Worm (Caenorhabditis elegans) whole organism, L2 larva: ENCODE data around the gene fbxb-115.

Experiments used
- C34F6.9 ChIP-seq: fragments of 150-350 bp; optimal IDR thresholded peaks from 2 replicates; lab custom pipeline; 2014; ENCODE audit warnings: missing biosample characterization, missing genetic modification characterization
- F13H6.1 ChIP-seq: sonication (generic microtip); optimal IDR thresholded peaks from 2 replicates; lab custom pipeline; 2016; ENCODE audit warnings: missing genetic modification characterization, missing compliant biosample characterization
- Y55F3AM.14 ChIP-seq: fragments of 200-800 bp; sonication (Bioruptor generic); optimal IDR thresholded peaks from 2 replicates; lab custom pipeline; 2018; ENCODE audit warnings: mild to moderate bottlenecking, missing genetic modification characterization, missing compliant biosample characterization
- ZK546.5 ChIP-seq: sonication (generic microtip); optimal IDR thresholded peaks from 2 replicates; lab custom pipeline; 2017; ENCODE audit warnings: missing biosample characterization, missing genetic modification characterization
- alr-1 ChIP-seq: fragments of 150-350 bp; optimal IDR thresholded peaks from 2 replicates; lab custom pipeline; 2014; ENCODE audit warnings: missing biosample characterization, missing genetic modification characterization
- ama-1 ChIP-seq: fragments of 150-350 bp; optimal IDR thresholded peaks from 2 replicates; lab custom pipeline; 2018; ENCODE audit warnings: inconsistent platforms
- blmp-1 ChIP-seq: sonication (generic microtip); optimal IDR thresholded peaks from 2 replicates; lab custom pipeline; 2017; ENCODE audit warnings: missing genetic modification characterization, mild to moderate bottlenecking, missing compliant biosample characterization, antibody characterized with exemption, moderate library complexity; ENCODE audit not compliant: insufficient read depth
- ceh-16 ChIP-seq: fragments of 150-350 bp; optimal IDR thresholded peaks from 2 replicates; lab custom pipeline; 2014; ENCODE audit warnings: missing biosample characterization, missing genetic modification characterization
- ceh-82 ChIP-seq: fragments of 150-350 bp; optimal IDR thresholded peaks from 2 replicates; lab custom pipeline; 2014; ENCODE audit warnings: missing biosample characterization, missing genetic modification characterization
- elt-1 ChIP-seq: fragments of 150-350 bp; optimal IDR thresholded peaks from 2 replicates; lab custom pipeline; 2014; ENCODE audit warnings: missing biosample characterization, missing genetic modification characterization
- elt-3 ChIP-seq: sonication (generic microtip); optimal IDR thresholded peaks from 2 replicates; lab custom pipeline; 2017; ENCODE audit warnings: missing biosample characterization, missing genetic modification characterization
- lin-11 ChIP-seq: fragments of 150-350 bp; sonication (generic microtip); optimal IDR thresholded peaks from 2 replicates; lab custom pipeline; 2014; ENCODE audit warnings: missing biosample characterization, missing genetic modification characterization, inconsistent platforms, mixed read lengths
- lin-13 ChIP-seq: fragments of 150-350 bp; optimal IDR thresholded peaks from 2 replicates; lab custom pipeline; 2014; ENCODE audit warnings: missing biosample characterization, missing genetic modification reagents, missing genetic modification characterization
- lsy-2 ChIP-seq, 2 experiments: fragments of 150-350 bp in 1 of 2; sonication (generic microtip) in 1 of 2; optimal IDR thresholded peaks; 2 replicates each; lab custom pipeline; 2014 to 2017; ENCODE audit warnings: missing biosample characterization in 2 of 2, missing genetic modification characterization in 2 of 2
- mab-5 ChIP-seq: fragments of 150-350 bp; optimal IDR thresholded peaks from 2 replicates; lab custom pipeline; 2014; ENCODE audit warnings: missing biosample characterization, missing genetic modification characterization
- mbf-1 ChIP-seq: sonication (generic microtip); optimal IDR thresholded peaks from 2 replicates; lab custom pipeline; 2017; ENCODE audit warnings: missing biosample characterization, missing genetic modification characterization
- mdl-1 ChIP-seq, 2 experiments: fragments of 150-350 bp in 1 of 2; sonication (generic microtip) in 1 of 2; optimal IDR thresholded peaks; 2 replicates each; lab custom pipeline; 2017; ENCODE audit warnings: missing biosample characterization in 2 of 2, missing genetic modification characterization in 2 of 2
- nhr-10 ChIP-seq: sonication (generic microtip); optimal IDR thresholded peaks from 2 replicates; lab custom pipeline; 2017; ENCODE audit warnings: missing biosample characterization, missing genetic modification characterization
- nhr-11 ChIP-seq: fragments of 150-350 bp; optimal IDR thresholded peaks from 2 replicates; lab custom pipeline; 2014; ENCODE audit warnings: missing biosample characterization, missing genetic modification characterization
- nhr-12 ChIP-seq: fragments of 150-350 bp; optimal IDR thresholded peaks from 2 replicates; lab custom pipeline; 2014; ENCODE audit warnings: missing biosample characterization, missing genetic modification characterization
- nhr-129 ChIP-seq: fragments of 150-350 bp; optimal IDR thresholded peaks from 2 replicates; lab custom pipeline; 2014; ENCODE audit warnings: missing biosample characterization, missing genetic modification characterization
- nhr-21 ChIP-seq: fragments of 150-350 bp; optimal IDR thresholded peaks from 2 replicates; lab custom pipeline; 2014; ENCODE audit warnings: missing biosample characterization, missing genetic modification characterization
- nhr-23 ChIP-seq: fragments of 150-350 bp; optimal IDR thresholded peaks from 2 replicates; lab custom pipeline; 2014; ENCODE audit warnings: missing biosample characterization, missing genetic modification reagents, missing genetic modification characterization
- nhr-237 ChIP-seq: fragments of 150-350 bp; optimal IDR thresholded peaks from 2 replicates; lab custom pipeline; 2014; ENCODE audit warnings: missing biosample characterization, missing genetic modification characterization
- nhr-25 ChIP-seq: fragments of 150-350 bp; sonication (generic microtip); optimal IDR thresholded peaks from 3 replicates; lab custom pipeline; 2014; ENCODE audit warnings: missing biosample characterization, missing genetic modification characterization
- nhr-6 ChIP-seq: fragments of 150-350 bp; optimal IDR thresholded peaks from 2 replicates; lab custom pipeline; 2014; ENCODE audit warnings: missing biosample characterization, missing genetic modification characterization
- peb-1 ChIP-seq: fragments of 150-350 bp; optimal IDR thresholded peaks from 2 replicates; lab custom pipeline; 2014; ENCODE audit warnings: missing biosample characterization, missing genetic modification characterization
- sem-4 ChIP-seq: fragments of 150-350 bp; optimal IDR thresholded peaks from 2 replicates; lab custom pipeline; 2014; ENCODE audit warnings: missing biosample characterization, missing genetic modification reagents, missing genetic modification characterization
- skn-1 ChIP-seq: sonication (generic microtip); optimal IDR thresholded peaks from 2 replicates; lab custom pipeline; 2017; ENCODE audit warnings: missing biosample characterization, missing genetic modification characterization
- sma-3 ChIP-seq: sonication (generic microtip); optimal IDR thresholded peaks from 2 replicates; lab custom pipeline; 2016; ENCODE audit warnings: missing genetic modification reagents, missing genetic modification characterization, missing compliant biosample characterization
- sma-9 ChIP-seq, 2 experiments: fragments of 150-350 bp in 1 of 2; sonication (generic microtip) in 1 of 2; optimal IDR thresholded peaks; 2 replicates each; lab custom pipeline; 2014 to 2016; ENCODE audit warnings: missing genetic modification characterization in 2 of 2, mild to moderate bottlenecking in 1 of 2, missing biosample characterization in 1 of 2, missing compliant biosample characterization in 1 of 2, missing genetic modification reagents in 1 of 2, moderate library complexity in 1 of 2
- snpc-4 ChIP-seq: fragments of 150-350 bp; optimal IDR thresholded peaks from 2 replicates; lab custom pipeline; 2014; ENCODE audit warnings: missing biosample characterization, missing genetic modification characterization
- zag-1 ChIP-seq: fragments of 150-350 bp; optimal IDR thresholded peaks from 2 replicates; lab custom pipeline; 2014; ENCODE audit warnings: missing biosample characterization, missing genetic modification characterization
- ztf-1 ChIP-seq: fragments of 200-800 bp; sonication (Bioruptor generic); conservative IDR thresholded peaks from 2 replicates; pipeline ENCODE4 v1.3.6; 2022; ENCODE audit warnings: missing genetic modification characterization, missing compliant biosample characterization
- ztf-11 ChIP-seq: sonication (generic microtip); optimal IDR thresholded peaks from 2 replicates; lab custom pipeline; 2017; ENCODE audit warnings: missing biosample characterization, missing genetic modification characterization

fbxb-115 gene

ce11 chrV:19240129-19240528 is at the start of gene fbxb-115, which contains the start of gene fbxb-1:
Gene fbxb-115, minus strand, starts transcription at chrV:19240229.
Gene fbxb-1, plus strand, starts transcription at chrV:19240354.
- TF ChIP-seq sem-4 (no peak), snpc-4 (tag; lab: Kevin White, UChicago) (no peak), nhr-129 (tag; lab: Kevin White, UChicago) (no peak), ztf-1 (no peak), nhr-21 (tag; lab: Kevin White, UChicago) (no peak), lin-11 (tag; lab: Kevin White, UChicago) (no peak), nhr-12 (tag; lab: Kevin White, UChicago) (no peak), F13H6.1 (tag; lab: Kevin White, UChicago) (no peak), peb-1 (tag; lab: Kevin White, UChicago) (no peak), sma-3 (GFP tag; lab: Kevin White, UChicago) (no peak), elt-3 (tag; lab: Kevin White, UChicago) (no peak), elt-1 (no peak), ceh-16 (tag; lab: Kevin White, UChicago) (no peak), lin-13 (GFP tag; lab: Kevin White, UChicago) (no peak), nhr-25 (tag; lab: Kevin White, UChicago) (no peak), mab-5 (tag; lab: Kevin White, UChicago) (no peak), nhr-237 (tag; lab: Kevin White, UChicago) (no peak)

- TF ChIP-seq mdl-1 (tag; optimal IDR thresholded peaks at IDR 0.05; lab: Kevin White, UChicago) (no peak), blmp-1 (tag; lab: Kevin White, UChicago) (no peak), Y55F3AM.14 (GFP tag; lab: Kevin White, UChicago) (no peak), elt-3 (tag; lab: Kevin White, UChicago) (no peak), ceh-16 (tag; lab: Kevin White, UChicago) (no peak), nhr-12 (tag; lab: Kevin White, UChicago) (no peak), C34F6.9 (tag; lab: Kevin White, UChicago) (no peak), nhr-129 (tag; lab: Kevin White, UChicago) (no peak), skn-1 (tag; lab: Kevin White, UChicago) (no peak), F13H6.1 (tag; lab: Kevin White, UChicago) (no peak), nhr-237 (tag; lab: Kevin White, UChicago) (no peak), ZK546.5 (tag; lab: Kevin White, UChicago) (no peak), nhr-10 (tag; lab: Kevin White, UChicago) (no peak), sma-9 (GFP tag; optimal IDR thresholded peaks at IDR 0.05; lab: Kevin White, UChicago) (no peak), sma-9 (tag; optimal IDR thresholded peaks at IDR 0.05; lab: Kevin White, UChicago) (no peak)
Observed at ce11 chrV:19288073-19288805, 48.2 kb upstream of the fbxb-115 start, which contains the start of the genes F55C9.3 and fbxb-57. Gene F55C9.3, minus strand, starts transcription at chrV:19288173. Gene fbxb-57, plus strand, starts transcription at chrV:19288755.

ce11 chrV:19285921-19286320 is 45.9 kb upstream of the fbxb-115 start:
- TF ChIP-seq nhr-21 (tag; lab: Kevin White, UChicago) (no peak), mbf-1 (tag; lab: Kevin White, UChicago) (no peak), elt-1 (no peak), sem-4 (no peak), nhr-237 (tag; lab: Kevin White, UChicago) (no peak)

- TF ChIP-seq lsy-2 (tag; optimal IDR thresholded peaks at IDR 0.05; lab: Kevin White, UChicago): no peak
- no peak for TF ChIP-seq ceh-16 (tag; lab: Kevin White, UChicago)
- TF ChIP-seq lin-13 (GFP tag; lab: Kevin White, UChicago): no peak
- no peak for TF ChIP-seq peb-1 (tag; lab: Kevin White, UChicago)
- TF ChIP-seq sem-4: no peak
- no peak for TF ChIP-seq F13H6.1 (tag; lab: Kevin White, UChicago)
- no peak for TF ChIP-seq nhr-6 (tag; lab: Kevin White, UChicago)
- TF ChIP-seq ama-1 (lab: Kevin White, UChicago): no peak
- TF ChIP-seq ztf-11 (tag; lab: Kevin White, UChicago): no peak
- no peak for TF ChIP-seq zag-1 (tag; lab: Kevin White, UChicago)
- TF ChIP-seq nhr-11 (tag; lab: Kevin White, UChicago): no peak
- no peak for TF ChIP-seq alr-1 (tag; lab: Kevin White, UChicago)
- no peak for TF ChIP-seq ceh-82 (tag; lab: Kevin White, UChicago)
- TF ChIP-seq nhr-23 (tag; lab: Kevin White, UChicago): no peak
Observed at ce11 chrV:19282314-19282713, 42.3 kb upstream of the fbxb-115 start, which contains the start of gene fbxb-117. Gene fbxb-117, plus strand, starts transcription at chrV:19282614.
